Fruit fly (Drosophila melanogaster) whole organism: Measurements from ENCODE around the gene CG1674.

Source experiments
- CG8478 ChIP-seq: fragments of >200 bp; optimal IDR thresholded peaks from 2 replicates; lab custom pipeline; 2018; ENCODE audit warnings: inconsistent platforms
- Dll ChIP-seq: fragments of >200 bp; optimal IDR thresholded peaks from 2 replicates; lab custom pipeline; 2017
- EcR ChIP-seq, 2 experiments: fragments of >200 bp; optimal IDR thresholded peaks; 2 replicates each; lab custom pipeline; 2017; ENCODE audit warnings: missing biosample characterization in 2 of 2, missing genetic modification characterization in 2 of 2, missing genetic modification reagents in 2 of 2

dm6 chr4:276325-276724 lies 45.8 kb downstream of the CG1674 start, which contains the start of gene NfI:
- TF ChIP-seq EcR (GFP tag; optimal IDR thresholded peaks at IDR 0.05; lab: Kevin White, UChicago) (no peak), Dll (lab: Kevin White, UChicago) (no peak), CG8478 (lab: Kevin White, UChicago) (no peak)
